Fruit fly (Drosophila melanogaster) whole organism, embryonic: ENCODE results near the gene WDR79.

Experiments
- Atf-2 ChIP-seq: fragments of 200-800 bp; sonication (Bioruptor generic); optimal IDR thresholded peaks from 2 replicates; lab custom pipeline; 2016; ENCODE audit warnings: missing biosample characterization, missing genetic modification characterization
- CG13424 ChIP-seq: fragments of 200-800 bp; sonication (Bioruptor generic); optimal IDR thresholded peaks from 2 replicates; lab custom pipeline; 2019; ENCODE audit warnings: missing biosample characterization, mild to moderate bottlenecking, missing genetic modification characterization, moderate library complexity
- CG1529 ChIP-seq: fragments of 200-800 bp; sonication (Bioruptor generic); optimal IDR thresholded peaks from 3 replicates; lab custom pipeline; 2018; ENCODE audit warnings: missing biosample characterization, missing genetic modification characterization
- CG15479 ChIP-seq: fragments of 200-800 bp; sonication (Bioruptor generic); optimal IDR thresholded peaks from 3 replicates; lab custom pipeline; 2019; ENCODE audit warnings: missing biosample characterization, mild to moderate bottlenecking, missing genetic modification characterization, moderate library complexity
- CG1603 ChIP-seq: fragments of 200-800 bp; sonication (Bioruptor generic); optimal IDR thresholded peaks from 2 replicates; lab custom pipeline; 2019; ENCODE audit warnings: missing biosample characterization, mild to moderate bottlenecking, missing genetic modification characterization, moderate library complexity
- CG18764 ChIP-seq: fragments of 200-800 bp; sonication (Bioruptor generic); optimal IDR thresholded peaks from 3 replicates; lab custom pipeline; 2016; ENCODE audit warnings: missing biosample characterization, missing genetic modification characterization
- CG2678 ChIP-seq: fragments of 200-800 bp; sonication (Bioruptor generic); optimal IDR thresholded peaks from 3 replicates; lab custom pipeline; 2019; ENCODE audit warnings: missing biosample characterization, mild to moderate bottlenecking, missing genetic modification characterization, moderate library complexity
- CG31388 ChIP-seq: fragments of 200-800 bp; sonication (Bioruptor generic); optimal IDR thresholded peaks from 2 replicates; lab custom pipeline; 2016; ENCODE audit warnings: missing biosample characterization, missing genetic modification characterization
- CG32772 ChIP-seq: fragments of 200-800 bp; sonication (Bioruptor generic); IDR thresholded peaks from 2 replicates; pipeline ENCODE4 v1.3.6; 2022; ENCODE audit warnings: missing biosample characterization, missing genetic modification characterization
- CG4424 ChIP-seq: fragments of 200-800 bp; sonication (Bioruptor generic); optimal IDR thresholded peaks from 3 replicates; lab custom pipeline; 2016; ENCODE audit warnings: missing biosample characterization, missing genetic modification characterization
- CG7963 ChIP-seq: fragments of 200-800 bp; sonication (Bioruptor generic); IDR thresholded peaks from 3 replicates; pipeline ENCODE4 v1.3.6; 2022; ENCODE audit warnings: missing biosample characterization, missing genetic modification characterization; ENCODE audit not compliant: partially characterized antibody
- CG7987 ChIP-seq: fragments of 200-800 bp; sonication (Bioruptor generic); optimal IDR thresholded peaks from 2 replicates; lab custom pipeline; 2018; ENCODE audit warnings: missing biosample characterization, mild to moderate bottlenecking, missing genetic modification characterization, moderate library complexity
- CG8281 ChIP-seq: fragments of 200-800 bp; sonication (Bioruptor generic); optimal IDR thresholded peaks from 2 replicates; lab custom pipeline; 2018; ENCODE audit warnings: missing biosample characterization, mild to moderate bottlenecking, missing genetic modification characterization, moderate library complexity
- CG8290 ChIP-seq, 3 experiments: fragments of 200-800 bp; sonication (Bioruptor generic); optimal IDR thresholded peaks; 2 replicates each; lab custom pipeline; 2016 to 2019; ENCODE audit warnings: missing biosample characterization in 3 of 3, missing genetic modification characterization in 3 of 3, mild to moderate bottlenecking in 2 of 3, moderate library complexity in 1 of 3
- CG8359 ChIP-seq: fragments of 200-800 bp; sonication (Bioruptor generic); optimal IDR thresholded peaks from 2 replicates; lab custom pipeline; 2017; ENCODE audit warnings: missing biosample characterization, mild to moderate bottlenecking, missing genetic modification characterization, borderline replicate concordance
- CTCF ChIP-seq: fragments of 200-800 bp; sonication (Bioruptor generic); optimal IDR thresholded peaks from 2 replicates; lab custom pipeline; 2017; ENCODE audit warnings: missing biosample characterization, mild to moderate bottlenecking, missing genetic modification characterization, moderate library complexity
- CkIIα-i1 ChIP-seq: fragments of 200-800 bp; sonication (Bioruptor generic); IDR thresholded peaks from 2 replicates; pipeline ENCODE4 v1.3.6; 2022; ENCODE audit warnings: missing biosample characterization, missing genetic modification characterization
- D ChIP-seq, 2 experiments: fragments of 200-800 bp in 1 of 2; fragments of >200 bp in 1 of 2; sonication (Bioruptor generic) in 1 of 2; optimal IDR thresholded peaks; 2 replicates in 1 of 2; 3 replicates in 1 of 2; lab custom pipeline; 2017; ENCODE audit warnings: mild to moderate bottlenecking in 1 of 2, missing biosample characterization in 1 of 2, missing genetic modification characterization in 1 of 2, missing genetic modification reagents in 1 of 2
- Dbx ChIP-seq: fragments of 200-800 bp; sonication (Bioruptor generic); IDR thresholded peaks from 3 replicates; pipeline ENCODE4 v1.3.6; 2022; ENCODE audit warnings: missing biosample characterization, missing genetic modification characterization
- Dfd ChIP-seq, 2 experiments: fragments of >200 bp; optimal IDR thresholded peaks; 2 replicates each; lab custom pipeline; 2017; ENCODE audit warnings: missing biosample characterization in 2 of 2, missing genetic modification characterization in 2 of 2
- Ets65A ChIP-seq: fragments of 200-800 bp; sonication (Bioruptor generic); peaks from one replicate; lab custom pipeline; 2016; ENCODE audit warnings: missing biosample characterization, missing genetic modification characterization
- HmgZ ChIP-seq: fragments of 200-800 bp; sonication (Bioruptor generic); optimal IDR thresholded peaks from 2 replicates; lab custom pipeline; 2018; ENCODE audit warnings: missing biosample characterization, mild to moderate bottlenecking, missing genetic modification characterization
- Hr51 ChIP-seq, 2 experiments: fragments of 200-800 bp; sonication (Bioruptor generic); optimal IDR thresholded peaks; 2 replicates in 1 of 2; 3 replicates in 1 of 2; lab custom pipeline; 2016 to 2018; ENCODE audit warnings: missing biosample characterization in 2 of 2, missing genetic modification characterization in 2 of 2, mild to moderate bottlenecking in 1 of 2, moderate library complexity in 1 of 2
- Mad ChIP-seq: fragments of 200-800 bp; sonication (Bioruptor generic); optimal IDR thresholded peaks from 2 replicates; lab custom pipeline; 2016; ENCODE audit warnings: missing biosample characterization, missing genetic modification characterization
- Oli ChIP-seq: fragments of 200-800 bp; sonication (Bioruptor generic); optimal IDR thresholded peaks from 2 replicates; lab custom pipeline; 2018; ENCODE audit warnings: missing biosample characterization, mild to moderate bottlenecking, missing genetic modification characterization, moderate library complexity
- Pdp1 ChIP-seq, 2 experiments: fragments of 200-800 bp; sonication (Bioruptor generic); optimal IDR thresholded peaks; 3 replicates each; lab custom pipeline; 2016; ENCODE audit warnings: missing biosample characterization in 2 of 2, missing genetic modification characterization in 2 of 2, mild to moderate bottlenecking in 1 of 2, moderate library complexity in 1 of 2
- Scr ChIP-seq: fragments of 200-800 bp; sonication (Bioruptor generic); IDR thresholded peaks from 2 replicates; pipeline ENCODE4 v1.3.6; 2022; ENCODE audit warnings: missing biosample characterization, missing genetic modification characterization; ENCODE audit not compliant: partially characterized antibody
- abd-A ChIP-seq: fragments of 200-800 bp; sonication (Bioruptor generic); optimal IDR thresholded peaks from 3 replicates; lab custom pipeline; 2019; ENCODE audit warnings: missing biosample characterization, mild to moderate bottlenecking, missing genetic modification characterization, moderate library complexity
- ara ChIP-seq: fragments of 200-800 bp; sonication (Bioruptor generic); IDR thresholded peaks from 2 replicates; pipeline ENCODE4 v1.3.6; 2022; ENCODE audit warnings: missing biosample characterization, missing genetic modification characterization
- bowl ChIP-seq: fragments of 200-800 bp; sonication (Bioruptor generic); IDR thresholded peaks from 2 replicates; pipeline ENCODE4 v1.3.6; 2022; ENCODE audit warnings: missing biosample characterization, missing genetic modification characterization
- chif ChIP-seq, 2 experiments: fragments of 200-800 bp; sonication (Bioruptor generic); optimal IDR thresholded peaks; 3 replicates each; lab custom pipeline; 2016; ENCODE audit warnings: missing biosample characterization in 2 of 2, missing genetic modification characterization in 2 of 2
- da ChIP-seq: fragments of 200-800 bp; sonication (Bioruptor generic); optimal IDR thresholded peaks from 2 replicates; lab custom pipeline; 2016; ENCODE audit warnings: missing biosample characterization, missing genetic modification characterization
- esg ChIP-seq: fragments of 200-800 bp; sonication (Bioruptor generic); conservative IDR thresholded peaks from 2 replicates; pipeline ENCODE4 v1.3.6; 2022; ENCODE audit warnings: missing biosample characterization, missing genetic modification characterization
- eyg ChIP-seq: fragments of 200-800 bp; sonication (Bioruptor generic); optimal IDR thresholded peaks from 3 replicates; lab custom pipeline; 2016; ENCODE audit warnings: missing biosample characterization, missing genetic modification characterization
- fd102C ChIP-seq: fragments of 200-800 bp; sonication (Bioruptor generic); optimal IDR thresholded peaks from 2 replicates; lab custom pipeline; 2018; ENCODE audit warnings: missing biosample characterization, mild to moderate bottlenecking, missing genetic modification characterization, moderate library complexity
- lbe ChIP-seq: fragments of 200-800 bp; sonication (Bioruptor generic); optimal IDR thresholded peaks from 2 replicates; lab custom pipeline; 2016; ENCODE audit warnings: missing biosample characterization, mild to moderate bottlenecking, missing genetic modification characterization
- nmo ChIP-seq: fragments of 200-800 bp; sonication (Bioruptor generic); optimal IDR thresholded peaks from 2 replicates; lab custom pipeline; 2018; ENCODE audit warnings: missing biosample characterization, mild to moderate bottlenecking, missing genetic modification characterization, moderate library complexity
- phol ChIP-seq: fragments of 200-800 bp; sonication (Bioruptor generic); optimal IDR thresholded peaks from 3 replicates; lab custom pipeline; 2018; ENCODE audit warnings: missing biosample characterization, mild to moderate bottlenecking, missing genetic modification characterization, moderate library complexity
- psq ChIP-seq: fragments of 200-800 bp; sonication (Bioruptor generic); optimal IDR thresholded peaks from 2 replicates; lab custom pipeline; 2017; ENCODE audit warnings: missing biosample characterization, missing genetic modification characterization
- schlank ChIP-seq: fragments of 200-800 bp; sonication (Bioruptor generic); optimal IDR thresholded peaks from 2 replicates; lab custom pipeline; 2018; ENCODE audit warnings: missing biosample characterization, mild to moderate bottlenecking, missing genetic modification characterization
- sna ChIP-seq: fragments of 200-800 bp; sonication (Bioruptor generic); IDR thresholded peaks from 2 replicates; pipeline ENCODE4 v1.3.6; 2022; ENCODE audit warnings: missing biosample characterization, missing genetic modification characterization; ENCODE audit not compliant: partially characterized antibody
- tna ChIP-seq: fragments of 200-800 bp; sonication (Bioruptor generic); IDR thresholded peaks from 2 replicates; pipeline ENCODE4 v1.3.6; 2022; ENCODE audit warnings: missing biosample characterization, missing genetic modification characterization; ENCODE audit not compliant: partially characterized antibody
- tup ChIP-seq: fragments of 200-800 bp; sonication (Bioruptor generic); optimal IDR thresholded peaks from 2 replicates; lab custom pipeline; 2016; ENCODE audit warnings: missing biosample characterization, mild to moderate bottlenecking, missing genetic modification characterization, moderate library complexity
- twi ChIP-seq: fragments of 200-800 bp; optimal IDR thresholded peaks from 2 replicates; lab custom pipeline; 2019; ENCODE audit warnings: missing biosample characterization, mild to moderate bottlenecking, missing genetic modification characterization, moderate library complexity
- vvl ChIP-seq: fragments of 200-800 bp; sonication (Bioruptor generic); IDR thresholded peaks from 2 replicates; pipeline ENCODE4 v1.3.6; 2022; ENCODE audit warnings: missing biosample characterization, missing genetic modification characterization
- wdn ChIP-seq: fragments of 200-800 bp; sonication (Bioruptor generic); IDR thresholded peaks from 2 replicates; pipeline ENCODE4 v1.3.6; 2022; ENCODE audit warnings: missing biosample characterization, missing genetic modification characterization
- zfh1 ChIP-seq: fragments of 200-800 bp; sonication (Bioruptor generic); IDR thresholded peaks from 3 replicates; pipeline ENCODE4 v1.3.6; 2022; ENCODE audit warnings: missing biosample characterization, missing genetic modification characterization

WDR79 gene

DNA sequence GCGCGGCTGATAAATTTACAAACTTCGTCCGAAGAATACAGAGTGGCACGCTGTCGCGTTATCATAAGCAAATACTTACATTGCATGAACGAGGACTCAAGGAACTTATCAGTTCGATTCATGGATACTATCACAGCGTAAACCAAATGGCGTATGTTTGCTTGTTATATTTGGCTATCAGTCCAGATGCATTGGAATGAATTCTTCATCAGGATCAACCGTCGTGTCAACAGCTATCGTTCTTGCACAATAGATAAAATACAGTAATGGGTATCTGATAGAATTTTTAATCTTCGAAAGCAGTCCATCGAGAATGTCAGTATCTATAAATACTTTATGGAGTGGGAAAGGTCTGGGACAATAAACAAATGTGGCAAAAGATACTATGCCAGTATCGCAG is 49.6 kb upstream of the WDR79 start (continued):
- TF ChIP-seq Atf-2 (GFP tag; lab: Kevin White, UChicago) (no peak), zfh1 (GFP tag; lab: Robert Waterston, UW) (0 out of 3 replicates have a peak, but pooled peaks have one; percentile 9), eyg (no peak), da (GFP tag; lab: Kevin White, UChicago) (no peak), fd102C (peak; percentile 56), CG8359 (peak; percentile 31), D (optimal IDR thresholded peaks at IDR 0.05; lab: Kevin White, UChicago) (no peak), D (GFP tag; optimal IDR thresholded peaks at IDR 0.05; lab: Kevin White, UChicago) (no peak), wdn (no peak), esg (GFP tag; lab: Robert Waterston, UW) (no peak), Oli (tag; lab: Kevin White, UChicago) (no peak), tup (no peak), Scr (GFP tag; lab: Robert Waterston, UW) (0 out of 2 replicates have a peak, but pooled peaks have one; percentile 12), twi (tag; lab: Kevin White, UChicago) (peak; percentile 28), Pdp1 (GFP tag; optimal IDR thresholded peaks at IDR 0.05; lab: Kevin White, UChicago) (no peak), CG15479 (GFP tag; lab: Kevin White, UChicago) (peak; percentile 97), Dbx (GFP tag; lab: Robert Waterston, UW) (no peak), CG13424 (tag; lab: Kevin White, UChicago) (no peak), lbe (GFP tag; lab: Kevin White, UChicago) (no peak), Hr51 (GFP tag; optimal IDR thresholded peaks at IDR 0.05; lab: Kevin White, UChicago) (no peak), HmgZ (no peak), CG1529 (GFP tag; lab: Kevin White, UChicago) (no peak)
- TF ChIP-seq, all 482 proteins: peak for 11

DNA sequence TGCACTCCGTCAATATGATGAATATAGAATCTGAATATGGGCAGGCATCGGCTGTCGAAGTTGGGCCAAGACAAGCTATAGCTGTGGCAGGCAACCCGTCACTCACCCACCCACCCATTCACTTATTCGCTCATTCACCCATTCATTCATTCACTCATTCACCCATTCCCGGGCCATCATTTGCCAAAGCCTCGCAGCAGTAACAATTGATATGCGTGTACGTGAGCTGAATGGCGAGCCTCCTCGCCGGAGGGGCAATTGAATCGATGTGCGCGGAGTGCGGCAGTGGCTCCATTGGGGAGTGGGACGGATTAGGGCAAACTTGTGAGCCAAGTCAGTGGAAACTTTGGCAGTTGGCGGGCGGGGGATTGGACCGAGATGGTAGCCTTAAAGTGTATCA is 48.8 kb upstream of the WDR79 start:
- TF ChIP-seq abd-A (tag; lab: Kevin White, UChicago): peak; percentile 65
- no peak for TF ChIP-seq Dfd (GFP tag; optimal IDR thresholded peaks at IDR 0.05; lab: Kevin White, UChicago)
- TF ChIP-seq psq (GFP tag; lab: Kevin White, UChicago): no peak
- no peak for TF ChIP-seq ara (GFP tag; lab: Robert Waterston, UW)
- no peak for TF ChIP-seq sna (GFP tag; lab: Robert Waterston, UW)
- TF ChIP-seq CG7987 (GFP tag; lab: Kevin White, UChicago): no peak
- TF ChIP-seq tna (GFP tag; lab: Robert Waterston, UW): no peak
- TF ChIP-seq vvl (GFP tag; lab: Robert Waterston, UW): peak; percentile 55
- no peak for TF ChIP-seq Mad
- TF ChIP-seq Ets65A (GFP tag; lab: Kevin White, UChicago): peak; percentile 68
- TF ChIP-seq CkIIα-i1 (GFP tag; lab: Robert Waterston, UW): no peak
- TF ChIP-seq CG4424 (GFP tag; lab: Kevin White, UChicago): no peak
- TF ChIP-seq CG8281 (tag; lab: Kevin White, UChicago): peak; percentile 96

DNA sequence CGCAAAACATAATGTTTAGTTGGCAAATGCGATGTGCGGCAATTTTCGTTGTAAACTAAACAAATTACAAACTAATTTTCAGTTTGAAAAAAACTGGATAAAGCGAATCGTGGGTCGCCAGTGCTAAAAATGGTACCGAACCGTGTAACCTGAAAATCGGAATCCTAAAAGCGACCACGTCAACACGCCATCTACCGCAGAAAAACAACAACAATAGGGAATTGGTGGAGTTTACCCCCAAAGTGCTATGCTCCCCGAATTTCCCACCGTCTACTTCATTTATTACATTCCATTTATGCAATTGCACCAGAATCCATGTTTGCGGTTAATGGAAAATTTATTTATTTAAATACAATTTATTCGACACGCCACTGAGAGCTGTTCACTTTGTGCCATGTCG is 45.4 kb upstream of the WDR79 start:
- TF ChIP-seq CTCF (GFP tag; lab: Kevin White, UChicago) (peak; percentile 83), CG18764 (GFP tag; lab: Kevin White, UChicago) (no peak)

DNA sequence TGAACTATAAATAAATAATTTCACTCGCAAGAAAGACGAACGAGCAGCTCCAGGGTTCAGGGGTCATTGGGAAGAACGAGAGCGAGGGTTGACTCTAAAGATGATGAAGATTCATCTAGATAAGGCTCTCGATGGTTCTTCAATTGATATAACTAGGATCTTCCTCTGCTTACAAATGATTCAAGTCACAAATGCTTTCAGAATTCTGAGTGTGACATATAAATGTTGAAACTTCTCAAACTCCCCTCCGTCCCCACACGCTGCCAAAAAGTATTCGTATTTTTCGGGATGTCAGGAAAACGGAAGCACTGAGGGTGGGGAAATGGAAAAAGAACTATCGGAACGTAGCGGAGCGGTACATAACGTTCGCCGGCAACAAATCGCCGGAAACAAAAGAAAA is 43.6 kb upstream of the WDR79 start:
- no peak for TF ChIP-seq CG7963 (GFP tag; lab: Robert Waterston, UW)
- peak; percentile 1 for TF ChIP-seq phol (tag; lab: Kevin White, UChicago)
- TF ChIP-seq CG2678 (tag; lab: Kevin White, UChicago): peak; percentile 6
- TF ChIP-seq CG32772: 0 out of 2 replicates have a peak, but pooled peaks have one; percentile 9
- peak; percentile 15 for TF ChIP-seq CG1603
- no peak for TF ChIP-seq ara (GFP tag; lab: Robert Waterston, UW)
- TF ChIP-seq CG31388 (GFP tag; lab: Kevin White, UChicago): no peak
- no peak for TF ChIP-seq bowl (GFP tag; lab: Robert Waterston, UW)
- no peak for TF ChIP-seq schlank (tag; lab: Kevin White, UChicago)
- no peak for TF ChIP-seq chif (GFP tag; optimal IDR thresholded peaks at IDR 0.05; lab: Kevin White, UChicago)
- no peak for TF ChIP-seq nmo (GFP tag; lab: Kevin White, UChicago)
- TF ChIP-seq zfh1 (GFP tag; lab: Robert Waterston, UW): peak; percentile 52; the same call in 1 of the 3 replicates
- no peak for TF ChIP-seq CG8290 (GFP tag; optimal IDR thresholded peaks at IDR 0.05; lab: Kevin White, UChicago)
- TF ChIP-seq CG8290 (tag; optimal IDR thresholded peaks at IDR 0.05; lab: Kevin White, UChicago): peak in 1 of 2 experiments; percentile 18
